Worm (Caenorhabditis elegans): ENCODE results near the gene dyf-2.

The dyf-2 gene

DNA sequence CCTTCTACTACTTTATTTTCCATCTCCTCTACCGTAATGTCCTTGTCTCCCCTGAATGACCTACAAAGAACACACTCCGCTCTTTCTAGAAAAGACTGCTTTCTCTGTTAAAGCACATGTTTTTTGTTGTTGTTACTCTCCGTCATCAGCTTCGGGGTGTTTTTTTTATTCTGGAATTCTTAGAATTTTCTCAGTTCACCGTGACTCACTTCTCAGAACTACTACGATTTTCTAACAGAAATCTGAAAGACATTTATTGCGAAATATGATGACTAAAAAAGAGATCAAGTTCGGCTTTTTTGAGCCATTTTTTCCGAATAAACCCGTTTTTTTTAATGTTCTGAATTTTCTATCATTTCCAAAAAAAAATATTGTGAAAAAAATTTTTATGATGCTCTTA, 30.0 kb upstream of the dyf-2 start:
- TF ChIP-seq tbx-8 (GFP tag; optimal IDR thresholded peaks at IDR 0.05) (no peak), zip-8 (tag; optimal IDR thresholded peaks at IDR 0.05) (no peak), hlh-1 (tag; optimal IDR thresholded peaks at IDR 0.05) (no peak), snpc-4 (tag; optimal IDR thresholded peaks at IDR 0.05) (no peak), lin-13 (tag; optimal IDR thresholded peaks at IDR 0.05) (no peak), ztf-11 (tag; optimal IDR thresholded peaks at IDR 0.05) (no peak), cnd-1 (tag; optimal IDR thresholded peaks at IDR 0.05) (no peak), ceh-43 (GFP tag; optimal IDR thresholded peaks at IDR 0.05) (no peak), mab-5 (tag; optimal IDR thresholded peaks at IDR 0.05) (no peak), ham-2 (GFP tag; optimal IDR thresholded peaks at IDR 0.05) (no peak), ceh-39 (tag; optimal IDR thresholded peaks at IDR 0.05) (no peak), unc-62 (GFP tag; optimal IDR thresholded peaks at IDR 0.05) (no peak), nhr-28 (tag; optimal IDR thresholded peaks at IDR 0.05) (no peak), nhr-12 (tag; optimal IDR thresholded peaks at IDR 0.05) (no peak), elt-1 (tag; optimal IDR thresholded peaks at IDR 0.05; ENCODE audit: borderline replicate concordance, insufficient read depth) (no peak), unc-120 (tag; optimal IDR thresholded peaks at IDR 0.05; ENCODE audit: poor library complexity, severe bottlenecking) (no peak)

DNA sequence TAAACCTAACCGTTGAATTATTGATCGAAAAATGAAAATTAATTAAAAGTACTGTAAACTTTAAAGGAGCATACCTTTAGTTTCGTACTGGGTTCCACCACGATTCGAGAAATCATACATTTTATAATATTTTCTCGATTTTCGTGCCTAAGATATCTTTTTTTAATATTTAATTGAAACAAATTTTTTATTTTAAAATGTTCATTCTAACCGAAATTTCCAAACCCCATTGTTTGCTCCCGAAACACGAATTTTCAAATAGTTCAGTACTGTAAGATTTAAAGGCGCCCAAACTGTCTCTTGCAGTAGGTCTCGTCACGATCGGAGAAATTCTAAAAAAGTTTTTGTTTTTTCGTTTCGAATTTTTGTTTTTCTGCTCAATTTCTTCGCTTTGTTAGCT, 28.7 kb upstream of the dyf-2 start:
- TF ChIP-seq zip-8 (tag; optimal IDR thresholded peaks at IDR 0.05) (no peak), nhr-12 (tag; optimal IDR thresholded peaks at IDR 0.05) (no peak), flh-1 (GFP tag; optimal IDR thresholded peaks at IDR 0.05) (no peak), tbx-8 (GFP tag; optimal IDR thresholded peaks at IDR 0.05) (no peak), nhr-237 (tag; optimal IDR thresholded peaks at IDR 0.05) (no peak), bed-3 (GFP tag; optimal IDR thresholded peaks at IDR 0.05) (no peak), lsy-2 (tag; optimal IDR thresholded peaks at IDR 0.05) (no peak), nhr-28 (tag; optimal IDR thresholded peaks at IDR 0.05) (no peak), lin-32 (GFP tag; optimal IDR thresholded peaks at IDR 0.05) (no peak), mls-2 (tag; optimal IDR thresholded peaks at IDR 0.05) (no peak), lin-13 (tag; optimal IDR thresholded peaks at IDR 0.05) (no peak), ceh-39 (tag; optimal IDR thresholded peaks at IDR 0.05) (no peak), snpc-4 (tag; optimal IDR thresholded peaks at IDR 0.05) (no peak), mab-5 (tag; optimal IDR thresholded peaks at IDR 0.05) (no peak), ham-2 (GFP tag; optimal IDR thresholded peaks at IDR 0.05) (no peak)

DNA sequence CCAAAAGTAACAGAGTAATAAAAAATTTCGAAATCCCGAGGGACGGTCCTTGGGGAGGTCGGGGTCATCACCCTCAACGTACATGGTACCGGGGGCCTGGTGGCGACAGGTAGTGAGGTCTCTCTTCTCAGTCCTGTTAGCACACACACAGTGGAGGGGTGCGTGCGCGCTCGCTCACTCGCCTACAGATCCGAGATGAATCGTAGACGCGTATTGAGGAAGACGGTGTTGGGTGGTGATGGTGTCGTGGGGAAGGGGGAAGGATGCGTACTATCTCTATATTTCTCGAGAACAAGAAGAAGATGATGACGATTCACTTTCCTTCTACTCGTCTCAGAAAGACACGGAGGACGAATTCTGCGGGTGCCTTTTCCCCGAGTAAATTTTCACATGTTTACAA, 27.6 kb upstream of the dyf-2 start:
- TF ChIP-seq sptf-1 (tag; optimal IDR thresholded peaks at IDR 0.05) (peak; percentile 33), lin-13 (tag; optimal IDR thresholded peaks at IDR 0.05) (no peak), cnd-1 (tag; optimal IDR thresholded peaks at IDR 0.05) (peak; percentile 5), M03D4.4 (tag; optimal IDR thresholded peaks at IDR 0.05) (peak; percentile 21), sem-2 (GFP tag; optimal IDR thresholded peaks at IDR 0.05) (peak; percentile 1), ham-2 (GFP tag; optimal IDR thresholded peaks at IDR 0.05) (peak; percentile 5), nhr-2 (tag; optimal IDR thresholded peaks at IDR 0.05) (no peak), elt-1 (tag; optimal IDR thresholded peaks at IDR 0.05; ENCODE audit: borderline replicate concordance, insufficient read depth) (no peak), nhr-28 (tag; optimal IDR thresholded peaks at IDR 0.05) (no peak), mab-5 (tag; optimal IDR thresholded peaks at IDR 0.05) (no peak)

DNA sequence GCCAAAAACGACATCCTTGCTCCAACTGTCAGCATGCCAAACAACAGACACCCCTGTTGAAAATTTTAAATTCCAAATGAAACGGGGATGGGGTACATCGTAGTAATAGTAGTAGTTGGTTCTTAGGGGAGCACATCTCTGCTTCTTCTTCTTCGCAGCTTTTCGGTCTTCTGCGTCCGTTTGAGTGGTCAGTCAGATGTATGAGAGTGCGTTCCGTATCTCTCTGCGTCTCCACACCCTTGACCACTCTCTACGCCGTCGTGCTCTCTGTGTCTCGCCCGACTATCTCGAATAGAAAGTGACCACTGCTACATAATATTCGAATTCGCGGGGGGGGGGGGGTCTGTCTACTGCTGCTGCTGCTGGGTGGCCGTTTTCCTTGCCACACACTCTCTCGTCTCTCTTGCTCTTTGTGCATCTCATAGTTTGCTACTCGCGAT, 26.6 kb upstream of the dyf-2 start:
- TF ChIP-seq pha-4 (tag; optimal IDR thresholded peaks at IDR 0.05) (peak; percentile 95), ces-1 (GFP tag; optimal IDR thresholded peaks at IDR 0.05) (peak; percentile 27), lin-32 (GFP tag; optimal IDR thresholded peaks at IDR 0.05) (no peak), unc-120 (tag; optimal IDR thresholded peaks at IDR 0.05; ENCODE audit: poor library complexity, severe bottlenecking) (peak; percentile 5), ham-2 (GFP tag; optimal IDR thresholded peaks at IDR 0.05) (peak; percentile 62), mls-2 (tag; optimal IDR thresholded peaks at IDR 0.05) (peak; percentile 71), nhr-76 (tag; optimal IDR thresholded peaks at IDR 0.05) (no peak), blmp-1 (tag; optimal IDR thresholded peaks at IDR 0.05) (no peak), nhr-237 (tag; optimal IDR thresholded peaks at IDR 0.05) (peak; percentile 57), cnd-1 (tag; optimal IDR thresholded peaks at IDR 0.05) (peak; percentile 53), drap-1 (GFP tag; optimal IDR thresholded peaks at IDR 0.05) (peak; percentile 28), unc-62 (GFP tag; optimal IDR thresholded peaks at IDR 0.05) (peak; percentile 53), sem-2 (GFP tag; optimal IDR thresholded peaks at IDR 0.05) (peak; percentile 29), flh-1 (GFP tag; optimal IDR thresholded peaks at IDR 0.05) (no peak), hlh-1 (tag; optimal IDR thresholded peaks at IDR 0.05) (peak; percentile 69), zip-8 (tag; optimal IDR thresholded peaks at IDR 0.05) (no peak), lsy-2 (tag; optimal IDR thresholded peaks at IDR 0.05) (peak; percentile 53), sptf-1 (tag; optimal IDR thresholded peaks at IDR 0.05) (peak; percentile 60), bed-3 (GFP tag; optimal IDR thresholded peaks at IDR 0.05) (peak; percentile 23)

Data from whole organism, mixed stage, embryonic.